Fruit fly (Drosophila melanogaster) whole organism, embryonic: ENCODE data around the gene caz.
A peak's percentile ranks its signal among the peaks of the same experiment; 100 is the strongest.

Experiments used
- CG10267 ChIP-seq: fragments of 200-800 bp; sonication (Bioruptor generic); optimal IDR thresholded peaks from 2 replicates; lab custom pipeline; 2018; ENCODE audit warnings: missing biosample characterization, mild to moderate bottlenecking, missing genetic modification characterization, moderate library complexity
- CG12659 ChIP-seq: fragments of 200-800 bp; sonication (Bioruptor generic); optimal IDR thresholded peaks from 3 replicates; lab custom pipeline; 2017; ENCODE audit warnings: mild to moderate bottlenecking, missing biosample characterization, missing genetic modification reagents, missing genetic modification characterization
- CG2120 ChIP-seq: fragments of 200-800 bp; sonication (Bioruptor generic); optimal IDR thresholded peaks from 3 replicates; lab custom pipeline; 2016; ENCODE audit warnings: missing biosample characterization, missing genetic modification characterization
- CG6854 ChIP-seq: fragments of 200-800 bp; sonication (Bioruptor generic); optimal IDR thresholded peaks from 3 replicates; lab custom pipeline; 2017; ENCODE audit warnings: missing biosample characterization, mild to moderate bottlenecking, missing genetic modification characterization
- CG8290 ChIP-seq, 3 experiments: fragments of 200-800 bp; sonication (Bioruptor generic); optimal IDR thresholded peaks; 2 replicates each; lab custom pipeline; 2016 to 2019; ENCODE audit warnings: missing biosample characterization in 3 of 3, missing genetic modification characterization in 3 of 3, mild to moderate bottlenecking in 2 of 3, moderate library complexity in 1 of 3
- Fer2 ChIP-seq: fragments of 200-800 bp; sonication (Bioruptor generic); optimal IDR thresholded peaks from 2 replicates; lab custom pipeline; 2018; ENCODE audit warnings: missing biosample characterization, mild to moderate bottlenecking, missing genetic modification characterization, moderate library complexity
- Mrtf ChIP-seq: fragments of 200-800 bp; sonication (Bioruptor generic); IDR thresholded peaks from 3 replicates; pipeline ENCODE4 v1.3.6; 2022; ENCODE audit warnings: missing biosample characterization, missing genetic modification characterization
- bbx ChIP-seq: fragments of 200-800 bp; sonication (Bioruptor generic); IDR thresholded peaks from 2 replicates; pipeline ENCODE4 v1.3.6; 2022; ENCODE audit warnings: missing biosample characterization, missing genetic modification characterization; ENCODE audit not compliant: partially characterized antibody
- btn ChIP-seq: fragments of 200-800 bp; sonication (Bioruptor generic); optimal IDR thresholded peaks from 2 replicates; lab custom pipeline; 2016; ENCODE audit warnings: missing biosample characterization, missing genetic modification characterization
- cad ChIP-seq: fragments of >200 bp; optimal IDR thresholded peaks from 2 replicates; lab custom pipeline; 2017; ENCODE audit warnings: missing biosample characterization, missing genetic modification characterization
- fd96Cb ChIP-seq: fragments of 200-800 bp; sonication (Bioruptor generic); optimal IDR thresholded peaks from 2 replicates; lab custom pipeline; 2018; ENCODE audit warnings: missing biosample characterization, mild to moderate bottlenecking, missing genetic modification characterization, moderate library complexity
- hb ChIP-seq: fragments of 200-800 bp; sonication (Bioruptor generic); IDR thresholded peaks from 3 replicates; pipeline ENCODE4 v1.3.6; 2022; ENCODE audit warnings: missing biosample characterization, missing genetic modification characterization; ENCODE audit not compliant: partially characterized antibody
- klu ChIP-seq: fragments of 200-800 bp; sonication (Bioruptor generic); IDR thresholded peaks from 2 replicates; pipeline ENCODE4 v1.3.6; 2022; ENCODE audit warnings: missing biosample characterization, missing genetic modification characterization

DNA sequence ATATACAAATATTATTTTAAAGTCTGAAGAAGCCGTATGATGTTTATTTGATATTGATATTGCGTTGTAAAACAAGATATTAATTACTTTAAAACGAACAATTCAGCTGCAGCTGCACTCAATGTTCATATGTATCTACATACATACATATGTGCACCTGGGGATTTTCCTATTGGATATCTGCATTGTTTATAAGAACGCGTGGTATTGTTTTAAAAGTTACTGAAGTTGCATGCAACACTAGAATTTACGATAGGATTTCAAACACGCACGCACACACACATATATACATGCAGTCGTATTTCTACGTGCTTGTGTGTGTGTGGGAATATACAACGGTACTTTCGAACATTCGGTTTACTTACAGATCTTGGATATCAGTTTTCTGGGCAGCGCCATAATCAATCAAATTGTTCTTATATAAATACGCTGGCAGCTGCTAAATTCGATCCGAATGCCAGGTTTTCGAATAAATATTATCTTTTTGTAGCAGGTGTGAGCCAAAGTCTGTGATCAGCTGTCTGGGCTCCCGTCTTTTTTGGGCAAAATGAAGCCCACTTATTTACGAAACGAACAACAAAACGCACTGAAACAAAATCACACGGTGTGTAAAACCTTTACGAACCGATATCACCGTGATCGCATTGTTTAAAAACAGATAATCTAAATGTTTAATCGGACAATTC, 13.3 kb upstream of the caz start:
- TF ChIP-seq btn (GFP tag; lab: Kevin White, UChicago) (no peak), CG6854 (GFP tag; lab: Kevin White, UChicago) (no peak), cad (no peak), klu (no peak), CG10267 (tag; lab: Kevin White, UChicago) (no peak), Fer2 (tag; lab: Kevin White, UChicago) (no peak), Mrtf (GFP tag; lab: Robert Waterston, UW) (no peak), CG12659 (GFP tag; lab: Kevin White, UChicago) (no peak), CG8290 (GFP tag; optimal IDR thresholded peaks at IDR 0.05; lab: Kevin White, UChicago) (no peak), CG8290 (tag; optimal IDR thresholded peaks at IDR 0.05; lab: Kevin White, UChicago) (no peak), CG2120 (no peak), fd96Cb (tag; lab: Kevin White, UChicago) (no peak), bbx (GFP tag; lab: Robert Waterston, UW) (peak; percentile 28), hb (GFP tag; lab: Robert Waterston, UW) (no peak)
